Worm (Caenorhabditis elegans): ENCODE data around the gene C28G1.6.

The C28G1.6 gene

DNA sequence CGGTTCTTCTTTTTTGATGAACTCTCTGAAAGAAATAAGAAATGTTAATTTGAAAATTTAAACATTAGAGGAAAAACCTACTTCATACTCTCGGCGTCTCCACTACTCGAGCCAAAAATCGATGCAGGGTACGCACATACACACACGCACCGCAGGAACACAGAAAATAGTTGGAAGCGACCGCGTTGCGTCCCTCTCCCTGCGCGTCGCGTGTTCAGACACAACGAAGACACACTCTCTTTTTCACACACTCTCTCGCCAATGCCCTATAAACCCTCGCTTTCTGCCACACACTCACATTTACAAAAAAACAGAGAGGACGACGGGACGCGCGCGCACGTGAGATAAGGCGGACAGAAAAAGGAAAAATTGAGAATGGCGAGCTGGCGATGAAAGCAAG, 20.2 kb downstream of the C28G1.6 start, which contains the start of gene R04E5.9:
TSS of gene R04E5.9 (minus strand) at position 235 of the 400 bp plus-strand sequence.
- TF ChIP-seq ceh-28 (tag; optimal IDR thresholded peaks at IDR 0.05) (peak; percentile 77), nhr-10 (tag; optimal IDR thresholded peaks at IDR 0.05) (peak; percentile 21), zag-1 (tag; optimal IDR thresholded peaks at IDR 0.05) (no peak), nhr-48 (tag; optimal IDR thresholded peaks at IDR 0.05) (peak; percentile 81), T26A8.4 (GFP tag; IDR thresholded peaks at IDR 0.05) (peak; percentile 78), ctbp-1 (GFP tag; IDR thresholded peaks at IDR 0.05) (peak; percentile 80), T20F7.1 (GFP tag; optimal IDR thresholded peaks at IDR 0.05) (peak; percentile 72), rbr-2 (tag; optimal IDR thresholded peaks at IDR 0.05) (peak; percentile 94), saeg-2 (GFP tag; IDR thresholded peaks at IDR 0.05) (no peak), egl-43 (GFP tag; IDR thresholded peaks at IDR 0.05) (peak; percentile 85), mxl-3 (GFP tag; optimal IDR thresholded peaks at IDR 0.05) (peak; percentile 98), gei-8 (GFP tag; optimal IDR thresholded peaks at IDR 0.05) (peak; percentile 31), nhr-76 (tag; optimal IDR thresholded peaks at IDR 0.05) (no peak), vab-7 (GFP tag; IDR thresholded peaks at IDR 0.05) (peak; percentile 52; the same call in 1 of the 2 replicates), mdl-1 (tag; optimal IDR thresholded peaks at IDR 0.05) (peak; percentile 87 to 99), D1046.2 (GFP tag; IDR thresholded peaks at IDR 0.05) (peak; percentile 65; the same call in 1 of the 2 replicates), mxl-2 (GFP tag; conservative IDR thresholded peaks at IDR 0.05) (0 out of 2 replicates have a peak, but pooled peaks have one; percentile 32), zfp-2 (tag; optimal IDR thresholded peaks at IDR 0.05) (no peak), skn-1 (tag; optimal IDR thresholded peaks at IDR 0.05) (no peak), unc-62 (GFP tag; optimal IDR thresholded peaks at IDR 0.05 in 1 of 2) (peak in 1 of 2 experiments; percentile 99), unc-62 (tag; optimal IDR thresholded peaks at IDR 0.05) (no peak), mep-1 (tag; optimal IDR thresholded peaks at IDR 0.05) (peak; percentile 94), madf-5 (GFP tag; IDR thresholded peaks at IDR 0.05) (no peak), daf-16 (GFP tag; optimal IDR thresholded peaks at IDR 0.05) (peak; percentile 7 to 46), daf-16 (tag; optimal IDR thresholded peaks at IDR 0.05) (peak; percentile 85), Y105C5A.15 (GFP tag; IDR thresholded peaks at IDR 0.05) (0 out of 2 replicates have a peak, but pooled peaks have one; percentile 42), dmd-6 (GFP tag; IDR thresholded peaks at IDR 0.05) (peak; percentile 95), hmg-1.1 (GFP tag; IDR thresholded peaks at IDR 0.05) (peak; percentile 89), nhr-111 (GFP tag; optimal IDR thresholded peaks at IDR 0.05) (no peak), F44E2.7 (GFP tag; IDR thresholded peaks at IDR 0.05) (no peak), nhr-42 (GFP tag; IDR thresholded peaks at IDR 0.05) (peak; percentile 47; the same call in 1 of the 2 replicates), fkh-10 (GFP tag; optimal IDR thresholded peaks at IDR 0.05) (peak; percentile 90), spr-1 (tag; optimal IDR thresholded peaks at IDR 0.05) (peak; percentile 23), ztf-11 (tag; optimal IDR thresholded peaks at IDR 0.05) (no peak), nhr-41 (GFP tag; IDR thresholded peaks at IDR 0.05) (peak; percentile 66; the same call in 1 of the 2 replicates), jun-1 (tag; optimal IDR thresholded peaks at IDR 0.05) (peak; percentile 52), hlh-30 (tag; optimal IDR thresholded peaks at IDR 0.05; ENCODE audit: insufficient read depth) (peak; percentile 98), mdt-29 (GFP tag; IDR thresholded peaks at IDR 0.05) (no peak), F10B5.3 (tag; optimal IDR thresholded peaks at IDR 0.05) (no peak), F37D6.2 (tag; optimal IDR thresholded peaks at IDR 0.05) (peak; percentile 84), duxl-1 (tag; optimal IDR thresholded peaks at IDR 0.05; ENCODE audit: poor library complexity) (peak; percentile 46), tra-1 (GFP tag; IDR thresholded peaks at IDR 0.05) (peak; percentile 89), ZK337.2 (GFP tag; IDR thresholded peaks at IDR 0.05) (no peak), dmd-8 (GFP tag; IDR thresholded peaks at IDR 0.05) (no peak), nhr-102 (tag; optimal IDR thresholded peaks at IDR 0.05) (peak; percentile 71), F26F4.8 (GFP tag; conservative IDR thresholded peaks at IDR 0.05) (no peak), zfp-3 (GFP tag; conservative IDR thresholded peaks at IDR 0.05) (no peak), pqm-1 (tag; optimal IDR thresholded peaks at IDR 0.05) (peak; percentile 42), set-16 (GFP tag; IDR thresholded peaks at IDR 0.05) (peak; percentile 70), hif-1 (tag; optimal IDR thresholded peaks at IDR 0.05) (peak; percentile 24 to 89), snpc-1.2 (GFP tag; IDR thresholded peaks at IDR 0.05) (no peak)
